Worm (Caenorhabditis elegans) whole organism, L4 larva: Measurements from ENCODE around the gene srh-233.

Experiments
- F26F4.8 ChIP-seq: fragments of 200-800 bp; sonication (Bioruptor generic); conservative IDR thresholded peaks from 2 replicates; pipeline ENCODE4 v1.3.6; 2022; ENCODE audit warnings: missing genetic modification characterization, missing compliant biosample characterization
- F44E2.7 ChIP-seq: fragments of 200-800 bp; sonication (Bioruptor generic); IDR thresholded peaks from 2 replicates; pipeline ENCODE4 v2.1.2; 2022; ENCODE audit warnings: missing genetic modification characterization, missing compliant biosample characterization
- F49E8.2 ChIP-seq: sonication (generic microtip); optimal IDR thresholded peaks from 2 replicates; lab custom pipeline; 2016; ENCODE audit warnings: missing compliant biosample characterization, mild to moderate bottlenecking, missing genetic modification characterization, borderline replicate concordance
- R02D3.7 ChIP-seq: fragments of 150-350 bp; sonication (generic microtip); optimal IDR thresholded peaks from 3 replicates; lab custom pipeline; 2014; ENCODE audit warnings: missing biosample characterization, missing genetic modification characterization
- T20F7.1 ChIP-seq: fragments of 200-800 bp; sonication (Bioruptor generic); optimal IDR thresholded peaks from 2 replicates; lab custom pipeline; 2018; ENCODE audit warnings: mild to moderate bottlenecking, missing genetic modification characterization, missing compliant biosample characterization
- T26A8.4 ChIP-seq: fragments of 200-800 bp; sonication (Bioruptor generic); IDR thresholded peaks from 2 replicates; pipeline ENCODE4 v1.3.6; 2022; ENCODE audit warnings: missing genetic modification characterization, missing compliant biosample characterization
- Y48G9A.11 ChIP-seq: fragments of 200-800 bp; sonication (Bioruptor generic); IDR thresholded peaks from 2 replicates; pipeline ENCODE4 v1.3.6; 2022; ENCODE audit warnings: missing genetic modification reagents, missing genetic modification characterization, missing compliant biosample characterization
- Y75B8A.6 ChIP-seq: fragments of 200-800 bp; sonication (Bioruptor generic); IDR thresholded peaks from 2 replicates; pipeline ENCODE4 v1.3.6; 2022; ENCODE audit warnings: missing genetic modification reagents, missing genetic modification characterization, missing compliant biosample characterization
- aly-2 ChIP-seq: sonication (generic microtip); optimal IDR thresholded peaks from 2 replicates; lab custom pipeline; 2018; ENCODE audit warnings: missing biosample characterization, missing genetic modification characterization
- ama-1 ChIP-seq: fragments of 150-350 bp; optimal IDR thresholded peaks from 2 replicates; lab custom pipeline; 2014; ENCODE audit warnings: inconsistent platforms, mixed read lengths
- arid-1 ChIP-seq: fragments of 200-800 bp; sonication (Bioruptor generic); conservative IDR thresholded peaks from 2 replicates; pipeline ENCODE4 v1.3.6; 2022; ENCODE audit warnings: missing genetic modification reagents, missing genetic modification characterization, missing compliant biosample characterization
- attf-4 ChIP-seq: sonication (generic microtip); optimal IDR thresholded peaks from 3 replicates; lab custom pipeline; 2017; ENCODE audit warnings: missing biosample characterization, missing genetic modification characterization
- ces-1 ChIP-seq: fragments of 150-350 bp; sonication (generic microtip); optimal IDR thresholded peaks from 4 replicates; lab custom pipeline; 2014; ENCODE audit warnings: missing biosample characterization, missing genetic modification reagents, missing genetic modification characterization
- daf-16 ChIP-seq, 3 experiments: sonication (generic microtip); optimal IDR thresholded peaks; 2 replicates each; lab custom pipeline; 2016 to 2017; ENCODE audit warnings: missing genetic modification characterization in 3 of 3, missing genetic modification reagents in 3 of 3, mild to moderate bottlenecking in 2 of 3, missing compliant biosample characterization in 2 of 3, missing biosample characterization in 1 of 3, moderate library complexity in 1 of 3
- daf-8 ChIP-seq: fragments of 200-800 bp; sonication (Bioruptor generic); IDR thresholded peaks from 2 replicates; pipeline ENCODE4 v1.3.6; 2022; ENCODE audit warnings: missing genetic modification characterization, missing compliant biosample characterization
- dmd-9 ChIP-seq: fragments of 200-800 bp; sonication (Bioruptor generic); IDR thresholded peaks from 2 replicates; pipeline ENCODE4 v1.3.6; 2022; ENCODE audit warnings: missing genetic modification reagents, missing genetic modification characterization, missing compliant biosample characterization
- duxl-1 ChIP-seq: sonication (generic microtip); optimal IDR thresholded peaks from 2 replicates; lab custom pipeline; 2016; ENCODE audit warnings: mild to moderate bottlenecking, missing genetic modification characterization, moderate library complexity, missing compliant biosample characterization; ENCODE audit not compliant: poor library complexity
- gei-8 ChIP-seq: fragments of 200-800 bp; sonication (Bioruptor generic); optimal IDR thresholded peaks from 2 replicates; lab custom pipeline; 2018; ENCODE audit warnings: mild to moderate bottlenecking, missing genetic modification characterization, missing compliant biosample characterization
- hif-1 ChIP-seq, 2 experiments: sonication (generic microtip); optimal IDR thresholded peaks; 2 replicates each; lab custom pipeline; 2016 to 2017; ENCODE audit warnings: missing compliant biosample characterization in 2 of 2, missing genetic modification characterization in 2 of 2, missing genetic modification reagents in 2 of 2, missing genotype in 2 of 2, mild to moderate bottlenecking in 1 of 2
- hmg-1.1 ChIP-seq: fragments of 200-800 bp; sonication (Bioruptor generic); IDR thresholded peaks from 2 replicates; pipeline ENCODE4 v1.3.6; 2022; ENCODE audit warnings: missing genetic modification reagents, missing genetic modification characterization, missing compliant biosample characterization
- lim-7 ChIP-seq: fragments of 200-800 bp; sonication (Bioruptor generic); IDR thresholded peaks from 2 replicates; pipeline ENCODE4 v1.3.6; 2022; ENCODE audit warnings: missing genetic modification characterization, missing compliant biosample characterization
- lin-13 ChIP-seq: fragments of 150-350 bp; optimal IDR thresholded peaks from 2 replicates; lab custom pipeline; 2014; ENCODE audit warnings: missing biosample characterization, missing genetic modification reagents, missing genetic modification characterization
- lin-38 ChIP-seq: fragments of 200-800 bp; sonication (Bioruptor generic); IDR thresholded peaks from 2 replicates; pipeline ENCODE4 v1.3.6; 2022; ENCODE audit warnings: missing genetic modification reagents, missing genetic modification characterization, missing compliant biosample characterization
- lir-3 ChIP-seq: sonication (generic microtip); optimal IDR thresholded peaks from 2 replicates; lab custom pipeline; 2016; ENCODE audit warnings: mild to moderate bottlenecking, missing genetic modification characterization, missing compliant biosample characterization
- lsy-2 ChIP-seq, 2 experiments: fragments of 150-350 bp in 1 of 2; sonication (generic microtip) in 1 of 2; optimal IDR thresholded peaks; 2 replicates each; lab custom pipeline; 2014 to 2017; ENCODE audit warnings: missing biosample characterization in 2 of 2, missing genetic modification characterization in 2 of 2
- madf-5 ChIP-seq, 2 experiments: fragments of 200-800 bp; sonication (Bioruptor generic); IDR thresholded peaks; 2 replicates each; pipeline ENCODE4 v1.3.6; 2022; ENCODE audit warnings: missing compliant biosample characterization in 2 of 2, missing genetic modification characterization in 2 of 2
- madf-9 ChIP-seq: fragments of 200-800 bp; sonication (Bioruptor generic); conservative IDR thresholded peaks from 2 replicates; pipeline ENCODE4 v1.3.6; 2022; ENCODE audit warnings: missing genetic modification reagents, missing genetic modification characterization, missing compliant biosample characterization
- mdl-1 ChIP-seq, 2 experiments: fragments of 150-350 bp in 1 of 2; sonication (generic microtip) in 1 of 2; optimal IDR thresholded peaks; 2 replicates each; lab custom pipeline; 2014 to 2017; ENCODE audit warnings: missing biosample characterization in 2 of 2, missing genetic modification characterization in 2 of 2
- mes-2 ChIP-seq: sonication (generic microtip); optimal IDR thresholded peaks from 2 replicates; lab custom pipeline; 2016; ENCODE audit warnings: missing genotype, mild to moderate bottlenecking, missing genetic modification characterization, missing compliant biosample characterization; ENCODE audit not compliant: poor library complexity, severe bottlenecking
- mxl-3 ChIP-seq: fragments of 200-800 bp; sonication (Bioruptor generic); optimal IDR thresholded peaks from 2 replicates; lab custom pipeline; 2018; ENCODE audit warnings: mild to moderate bottlenecking, missing genetic modification characterization, missing compliant biosample characterization
- nhr-25 ChIP-seq: sonication (generic microtip); optimal IDR thresholded peaks from 2 replicates; lab custom pipeline; 2017; ENCODE audit warnings: missing genetic modification characterization, mild to moderate bottlenecking, missing compliant biosample characterization, antibody characterized with exemption, moderate library complexity, borderline replicate concordance; ENCODE audit not compliant: insufficient read depth
- nhr-28 ChIP-seq: fragments of 150-350 bp; optimal IDR thresholded peaks from 2 replicates; lab custom pipeline; 2014; ENCODE audit warnings: missing biosample characterization, missing genetic modification characterization
- pqm-1 ChIP-seq: sonication (generic microtip); optimal IDR thresholded peaks from 2 replicates; lab custom pipeline; 2017; ENCODE audit warnings: missing biosample characterization, missing genetic modification characterization
- set-16 ChIP-seq: fragments of 200-800 bp; sonication (Bioruptor generic); IDR thresholded peaks from 2 replicates; pipeline ENCODE4 v1.3.6; 2022; ENCODE audit warnings: missing genetic modification reagents, missing genetic modification characterization, missing compliant biosample characterization
- snpc-1.2 ChIP-seq: fragments of 200-800 bp; sonication (Bioruptor generic); IDR thresholded peaks from 2 replicates; pipeline ENCODE4 v1.3.6; 2022; ENCODE audit warnings: missing genetic modification reagents, missing genetic modification characterization, missing compliant biosample characterization
- spr-1 ChIP-seq: sonication (generic microtip); optimal IDR thresholded peaks from 2 replicates; lab custom pipeline; 2016; ENCODE audit warnings: mild to moderate bottlenecking, missing genetic modification characterization, missing compliant biosample characterization
- tag-97 ChIP-seq: fragments of 200-800 bp; sonication (Bioruptor generic); IDR thresholded peaks from 2 replicates; pipeline ENCODE4 v1.3.6; 2022; ENCODE audit warnings: missing genetic modification characterization, missing compliant biosample characterization
- unc-130 ChIP-seq: sonication (generic microtip); optimal IDR thresholded peaks from 2 replicates; lab custom pipeline; 2016; ENCODE audit warnings: missing genetic modification reagents, missing genetic modification characterization, missing compliant biosample characterization
- zag-1 ChIP-seq: fragments of 150-350 bp; optimal IDR thresholded peaks from 2 replicates; lab custom pipeline; 2014; ENCODE audit warnings: missing biosample characterization, missing genetic modification characterization
- zfp-3 ChIP-seq: fragments of 200-800 bp; sonication (Bioruptor generic); conservative IDR thresholded peaks from 2 replicates; pipeline ENCODE4 v1.3.6; 2022; ENCODE audit warnings: missing genetic modification reagents, missing genetic modification characterization, missing compliant biosample characterization
- zip-11 ChIP-seq: fragments of 200-800 bp; sonication (Bioruptor generic); IDR thresholded peaks from 2 replicates; pipeline ENCODE4 v1.3.6; 2022; ENCODE audit warnings: missing genetic modification characterization, missing compliant biosample characterization
- zip-2 ChIP-seq: fragments of 150-350 bp; optimal IDR thresholded peaks from 2 replicates; lab custom pipeline; 2014; ENCODE audit warnings: missing biosample characterization, missing genetic modification characterization
- ztf-7 ChIP-seq: fragments of 150-350 bp; optimal IDR thresholded peaks from 2 replicates; lab custom pipeline; 2014; ENCODE audit warnings: missing biosample characterization, missing genetic modification characterization

The srh-233 gene

ce11 chrV:20087635-20088034 is 38.5 kb downstream of the srh-233 start, which contains the start of gene fre-1:
fre-1 (minus strand) TSS chrV:20087735.
- TF ChIP-seq daf-16 (GFP tag; optimal IDR thresholded peaks at IDR 0.05; lab: Kevin White, UChicago), result no peak
- no peak for TF ChIP-seq daf-16 (tag; optimal IDR thresholded peaks at IDR 0.05; lab: Kevin White, UChicago)
- TF ChIP-seq spr-1 (tag; lab: Kevin White, UChicago), result no peak
- TF ChIP-seq nhr-25, result no peak
- TF ChIP-seq lin-13 (GFP tag; lab: Kevin White, UChicago), result no peak
- no peak for TF ChIP-seq ama-1 (lab: Kevin White, UChicago)
- no peak for TF ChIP-seq zip-11 (GFP tag; lab: Robert Waterston, UW)

ce11 chrV:20088340-20088739 is 39.2 kb downstream of the srh-233 start:
- TF ChIP-seq arid-1, result peak; percentile 57; the same call in 1 of the 2 replicates
- peak; percentile 66; the same call in 1 of the 2 replicates for TF ChIP-seq Y48G9A.11
- TF ChIP-seq F49E8.2 (tag; lab: Kevin White, UChicago), result peak; percentile 63
- TF ChIP-seq snpc-1.2 (GFP tag; lab: Robert Waterston, UW), result 0 out of 2 replicates have a peak, but pooled peaks have one; percentile 26
- TF ChIP-seq unc-130, result peak; percentile 47
- 0 out of 2 replicates have a peak, but pooled peaks have one; percentile 48 for TF ChIP-seq F44E2.7
- TF ChIP-seq ama-1 (lab: Kevin White, UChicago), result peak; percentile 27

ce11 chrV:20090698-20091313 is 41.6 kb downstream of the srh-233 start, which contains the start of the genes dcs-1 and sec-23:
dcs-1 (minus strand) TSS chrV:20090743.
sec-23 (plus strand) TSS chrV:20091263.
- TF ChIP-seq spr-1 (tag; lab: Kevin White, UChicago) (no peak), hmg-1.1 (GFP tag; lab: Robert Waterston, UW) (no peak), dmd-9 (GFP tag; lab: Robert Waterston, UW) (no peak), mdl-1 (tag; optimal IDR thresholded peaks at IDR 0.05; lab: Kevin White, UChicago) (peak in 1 of 2 experiments; percentile 66), set-16 (GFP tag; lab: Robert Waterston, UW) (no peak), daf-16 (GFP tag; optimal IDR thresholded peaks at IDR 0.05; lab: Kevin White, UChicago) (no peak), daf-16 (tag; optimal IDR thresholded peaks at IDR 0.05; lab: Kevin White, UChicago) (no peak), mxl-3 (GFP tag; lab: Kevin White, UChicago) (peak; percentile 80), R02D3.7 (tag; lab: Kevin White, UChicago) (no peak), Y48G9A.11 (no peak), pqm-1 (no peak), hif-1 (tag; optimal IDR thresholded peaks at IDR 0.05; lab: Kevin White, UChicago) (peak in 1 of 2 experiments; percentile 49), lir-3 (no peak), unc-130 (peak; percentile 69), zip-2 (tag; lab: Kevin White, UChicago) (no peak), snpc-1.2 (GFP tag; lab: Robert Waterston, UW) (no peak), mes-2 (peak; percentile 88), lim-7 (GFP tag; lab: Robert Waterston, UW) (no peak), ztf-7 (tag; lab: Kevin White, UChicago) (no peak), gei-8 (GFP tag; lab: Kevin White, UChicago) (no peak), lsy-2 (tag; optimal IDR thresholded peaks at IDR 0.05; lab: Kevin White, UChicago) (no peak), zip-11 (GFP tag; lab: Robert Waterston, UW) (no peak), aly-2 (tag; lab: Kevin White, UChicago) (no peak), ces-1 (GFP tag; lab: Kevin White, UChicago) (no peak), F49E8.2 (tag; lab: Kevin White, UChicago) (no peak), madf-9 (no peak), madf-5 (GFP tag; IDR thresholded peaks at IDR 0.05; lab: Robert Waterston, UW) (no peak), F26F4.8 (no peak), T26A8.4 (GFP tag; lab: Robert Waterston, UW) (no peak), lin-13 (GFP tag; lab: Kevin White, UChicago) (peak; percentile 7), Y75B8A.6 (GFP tag; lab: Robert Waterston, UW) (no peak), zfp-3 (GFP tag; lab: Robert Waterston, UW) (no peak), T20F7.1 (GFP tag; lab: Kevin White, UChicago) (no peak), tag-97 (GFP tag; lab: Robert Waterston, UW) (no peak), lin-38 (GFP tag; lab: Robert Waterston, UW) (no peak), nhr-28 (tag; lab: Kevin White, UChicago) (no peak), daf-8 (GFP tag; lab: Robert Waterston, UW) (no peak), duxl-1 (tag; lab: Kevin White, UChicago) (no peak), zag-1 (tag; lab: Kevin White, UChicago) (no peak), F44E2.7 (0 out of 2 replicates have a peak, but pooled peaks have one; percentile 52), attf-4 (tag; lab: Kevin White, UChicago) (no peak)
